Fruit fly (Drosophila melanogaster): ENCODE measurements around the gene CG2218.

The CG2218 gene

DNA sequence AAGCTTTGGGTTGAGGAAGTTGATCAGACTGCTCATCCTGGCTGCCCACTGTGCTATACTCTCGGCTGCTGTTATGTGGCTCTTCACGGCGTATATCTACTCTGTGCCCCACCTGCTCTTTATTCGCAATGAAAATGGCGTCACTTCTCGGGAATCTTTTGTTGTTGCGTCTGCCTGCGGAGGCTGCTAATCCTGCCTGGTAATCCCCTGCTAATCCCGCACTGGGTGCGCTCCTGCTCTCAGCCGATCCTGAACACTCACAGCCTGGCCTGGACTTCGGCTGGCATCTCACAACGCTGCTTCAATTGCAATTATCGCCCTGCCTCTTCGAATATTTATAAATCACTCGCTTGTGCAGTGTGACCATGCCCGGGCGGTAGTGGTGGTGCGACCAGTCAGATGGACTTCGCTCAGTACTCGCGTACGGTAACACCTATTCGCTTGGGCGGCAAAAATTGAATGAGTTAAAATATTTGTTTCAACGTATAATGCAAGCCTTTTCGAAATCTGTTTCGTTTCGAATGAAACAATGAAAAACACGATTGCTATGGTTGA is at the start of gene CG2218 (continued):
- no peak for TF ChIP-seq Tbp (GFP tag; optimal IDR thresholded peaks at IDR 0.05)
- TF ChIP-seq Myb (GFP tag; optimal IDR thresholded peaks at IDR 0.05): peak; percentile 65
- no peak for TF ChIP-seq Nf-YC (tag; optimal IDR thresholded peaks at IDR 0.05)
- TF ChIP-seq ranshi (GFP tag; IDR thresholded peaks at IDR 0.05): no peak
- TF ChIP-seq CG6791 (GFP tag; IDR thresholded peaks at IDR 0.05; ENCODE audit: partially characterized antibody): peak; percentile 53; the same call in 1 of the 3 replicates
- no peak for TF ChIP-seq CG8924 (tag; optimal IDR thresholded peaks at IDR 0.05)
- peak; percentile 49; the same call in 1 of the 2 replicates for TF ChIP-seq CG13287 (GFP tag; IDR thresholded peaks at IDR 0.05; ENCODE audit: partially characterized antibody)
- peak; percentile 46 for TF ChIP-seq gro (GFP tag; optimal IDR thresholded peaks at IDR 0.05)
- TF ChIP-seq nerfin-1 (tag; optimal IDR thresholded peaks at IDR 0.05): peak; percentile 31
- TF ChIP-seq vfl (GFP tag; optimal IDR thresholded peaks at IDR 0.05): no peak
- TF ChIP-seq Hr3 (GFP tag; optimal IDR thresholded peaks at IDR 0.05): no peak
- peak; percentile 53; the same call in 2 of the 4 replicates for TF ChIP-seq Dll (GFP tag; IDR thresholded peaks at IDR 0.05; ENCODE audit: partially characterized antibody)
- peak; percentile 59 for TF ChIP-seq BEAF-32 (GFP tag; optimal IDR thresholded peaks at IDR 0.05)
- no peak for TF ChIP-seq nerfin-2 (GFP tag; IDR thresholded peaks at IDR 0.05; ENCODE audit: partially characterized antibody)
- TF ChIP-seq fru (optimal IDR thresholded peaks at IDR 0.05): no peak
- TF ChIP-seq sens (GFP tag): no peak
- no peak for TF ChIP-seq CG43689 (GFP tag; IDR thresholded peaks at IDR 0.05)
- TF ChIP-seq Chrac-16 (GFP tag; optimal IDR thresholded peaks at IDR 0.05): no peak
- no peak for TF ChIP-seq sisA (GFP tag; IDR thresholded peaks at IDR 0.05)
- TF ChIP-seq CG32532 (GFP tag; IDR thresholded peaks at IDR 0.05): no peak
- no peak for TF ChIP-seq CG11695 (GFP tag; IDR thresholded peaks at IDR 0.05)
- TF ChIP-seq lilli (GFP tag; optimal IDR thresholded peaks at IDR 0.05): no peak
- no peak for TF ChIP-seq CG7372 (GFP tag; IDR thresholded peaks at IDR 0.05)
- TF ChIP-seq kay (GFP tag; optimal IDR thresholded peaks at IDR 0.05): no peak
- TF ChIP-seq gsb (GFP tag; IDR thresholded peaks at IDR 0.05): no peak
- TF ChIP-seq chinmo (GFP tag; IDR thresholded peaks at IDR 0.05; ENCODE audit: partially characterized antibody): peak; percentile 30; the same call in 1 of the 4 replicates
- no peak for TF ChIP-seq CG15601 (tag; optimal IDR thresholded peaks at IDR 0.05)
- TF ChIP-seq ac (GFP tag; optimal IDR thresholded peaks at IDR 0.05): no peak
- TF ChIP-seq sug (tag; optimal IDR thresholded peaks at IDR 0.05): no peak
- TF ChIP-seq Sox102F (GFP tag; optimal IDR thresholded peaks at IDR 0.05): no peak
- TF ChIP-seq CG10654 (GFP tag; optimal IDR thresholded peaks at IDR 0.05): no peak
- no peak for TF ChIP-seq cad (GFP tag; optimal IDR thresholded peaks at IDR 0.05)
- TF ChIP-seq trem (tag; optimal IDR thresholded peaks at IDR 0.05): peak; percentile 76
- no peak for TF ChIP-seq CG6254 (GFP tag; optimal IDR thresholded peaks at IDR 0.05)
- TF ChIP-seq nau (GFP tag; optimal IDR thresholded peaks at IDR 0.05): no peak
- TF ChIP-seq Xrp1 (GFP tag; IDR thresholded peaks at IDR 0.05): no peak
- TF ChIP-seq lab (GFP tag; optimal IDR thresholded peaks at IDR 0.05): no peak
- TF ChIP-seq pho (GFP tag; optimal IDR thresholded peaks at IDR 0.05): no peak
- TF ChIP-seq tin (GFP tag; optimal IDR thresholded peaks at IDR 0.05): no peak
- no peak for TF ChIP-seq sima (GFP tag; optimal IDR thresholded peaks at IDR 0.05)
- no peak for TF ChIP-seq CG7839 (tag; optimal IDR thresholded peaks at IDR 0.05)
- TF ChIP-seq dan (GFP tag; IDR thresholded peaks at IDR 0.05): no peak
- TF ChIP-seq CG18764 (GFP tag; optimal IDR thresholded peaks at IDR 0.05): no peak
- TF ChIP-seq CG6854 (GFP tag; optimal IDR thresholded peaks at IDR 0.05): no peak
- TF ChIP-seq CG8290 (GFP tag; optimal IDR thresholded peaks at IDR 0.05): no peak
- TF ChIP-seq CG8290 (tag; optimal IDR thresholded peaks at IDR 0.05): no peak
- no peak for TF ChIP-seq mam (GFP tag; optimal IDR thresholded peaks at IDR 0.05)
- no peak for TF ChIP-seq CG13123 (GFP tag; optimal IDR thresholded peaks at IDR 0.05)
- no peak for TF ChIP-seq CG7745 (tag; optimal IDR thresholded peaks at IDR 0.05)
- no peak for TF ChIP-seq CG10565 (GFP tag; optimal IDR thresholded peaks at IDR 0.05)
- no peak for TF ChIP-seq CG12219 (GFP tag; optimal IDR thresholded peaks at IDR 0.05)
- TF ChIP-seq gce (GFP tag; IDR thresholded peaks at IDR 0.05): no peak
